Fruit fly (Drosophila melanogaster) whole organism, embryonic: ENCODE measurements around the gene Fibp.

Experiments used
- ATbp ChIP-seq: fragments of 200-800 bp; sonication (Bioruptor generic); optimal IDR thresholded peaks from 2 replicates; lab custom pipeline; 2017; ENCODE audit warnings: missing biosample characterization, mild to moderate bottlenecking, missing genetic modification characterization, missing genetic modification reagents
- Ada2b ChIP-seq: fragments of 200-800 bp; sonication (Bioruptor generic); IDR thresholded peaks from 2 replicates; pipeline ENCODE4 v1.3.6; 2022; ENCODE audit warnings: missing biosample characterization, missing genetic modification characterization
- CG11247 ChIP-seq: fragments of 200-800 bp; sonication (Bioruptor generic); IDR thresholded peaks from 2 replicates; pipeline ENCODE4 v1.3.6; 2022; ENCODE audit warnings: missing biosample characterization, missing genetic modification characterization
- CG12236 ChIP-seq: fragments of 200-800 bp; sonication (Bioruptor generic); optimal IDR thresholded peaks from 2 replicates; lab custom pipeline; 2016; ENCODE audit warnings: missing biosample characterization, missing genetic modification characterization
- CG13424 ChIP-seq: fragments of 200-800 bp; sonication (Bioruptor generic); optimal IDR thresholded peaks from 2 replicates; lab custom pipeline; 2019; ENCODE audit warnings: missing biosample characterization, mild to moderate bottlenecking, missing genetic modification characterization, moderate library complexity
- CG14050 ChIP-seq: fragments of 200-800 bp; sonication (Bioruptor generic); IDR thresholded peaks from 3 replicates; pipeline ENCODE4 v1.3.6; 2022; ENCODE audit warnings: missing biosample characterization, missing genetic modification characterization
- CG1603 ChIP-seq: fragments of 200-800 bp; sonication (Bioruptor generic); optimal IDR thresholded peaks from 2 replicates; lab custom pipeline; 2019; ENCODE audit warnings: missing biosample characterization, mild to moderate bottlenecking, missing genetic modification characterization, moderate library complexity
- CG1647 ChIP-seq: fragments of 200-800 bp; sonication (Bioruptor generic); optimal IDR thresholded peaks from 3 replicates; lab custom pipeline; 2016; ENCODE audit warnings: missing biosample characterization, missing genetic modification characterization
- CG17802 ChIP-seq: fragments of 200-800 bp; sonication (Bioruptor generic); optimal IDR thresholded peaks from 2 replicates; lab custom pipeline; 2018; ENCODE audit warnings: missing biosample characterization, mild to moderate bottlenecking, missing genetic modification characterization, moderate library complexity
- CG17829 ChIP-seq: fragments of 200-800 bp; optimal IDR thresholded peaks from 2 replicates; lab custom pipeline; 2019; ENCODE audit warnings: missing biosample characterization, mild to moderate bottlenecking, missing genetic modification characterization, moderate library complexity
- CG30020 ChIP-seq: fragments of 200-800 bp; optimal IDR thresholded peaks from 2 replicates; lab custom pipeline; 2019; ENCODE audit warnings: missing biosample characterization, mild to moderate bottlenecking, missing genetic modification characterization, moderate library complexity
- CG31365 ChIP-seq: fragments of 200-800 bp; sonication (Bioruptor generic); optimal IDR thresholded peaks from 2 replicates; lab custom pipeline; 2018; ENCODE audit warnings: missing biosample characterization, mild to moderate bottlenecking, missing genetic modification characterization
- CG32767 ChIP-seq: fragments of 200-800 bp; sonication (Bioruptor generic); IDR thresholded peaks from 2 replicates; pipeline ENCODE4 v1.3.6; 2022; ENCODE audit warnings: missing biosample characterization, missing genetic modification characterization
- CG32772 ChIP-seq: fragments of 200-800 bp; sonication (Bioruptor generic); IDR thresholded peaks from 2 replicates; pipeline ENCODE4 v1.3.6; 2022; ENCODE audit warnings: missing biosample characterization, missing genetic modification characterization
- CG34376 ChIP-seq: fragments of 200-800 bp; sonication (Bioruptor generic); optimal IDR thresholded peaks from 2 replicates; lab custom pipeline; 2018; ENCODE audit warnings: missing biosample characterization, mild to moderate bottlenecking, missing genetic modification characterization
- CG43689 ChIP-seq: fragments of 200-800 bp; sonication (Bioruptor generic); IDR thresholded peaks from 2 replicates; pipeline ENCODE4 v1.3.6; 2022; ENCODE audit warnings: missing biosample characterization, missing genetic modification characterization
- CG4820 ChIP-seq: fragments of 200-800 bp; sonication (Bioruptor generic); optimal IDR thresholded peaks from 3 replicates; lab custom pipeline; 2016; ENCODE audit warnings: missing biosample characterization, missing genetic modification characterization
- CG5180 ChIP-seq: fragments of 200-800 bp; sonication (Bioruptor generic); optimal IDR thresholded peaks from 3 replicates; lab custom pipeline; 2017; ENCODE audit warnings: missing biosample characterization, missing genetic modification characterization, mild to moderate bottlenecking, moderate library complexity, missing genetic modification reagents
- CG5245 ChIP-seq: fragments of 200-800 bp; sonication (Bioruptor generic); optimal IDR thresholded peaks from 3 replicates; lab custom pipeline; 2016; ENCODE audit warnings: missing biosample characterization, missing genetic modification characterization
- CG6272 ChIP-seq: fragments of 200-800 bp; sonication (Bioruptor generic); IDR thresholded peaks from 2 replicates; pipeline ENCODE4 v1.3.6; 2022; ENCODE audit warnings: missing biosample characterization, missing genetic modification characterization
- CG9876 ChIP-seq: fragments of 200-800 bp; sonication (Bioruptor generic); optimal IDR thresholded peaks from 2 replicates; lab custom pipeline; 2016; ENCODE audit warnings: missing biosample characterization, missing genetic modification characterization
- CTCF ChIP-seq: fragments of 200-800 bp; sonication (Bioruptor generic); optimal IDR thresholded peaks from 2 replicates; lab custom pipeline; 2017; ENCODE audit warnings: missing biosample characterization, mild to moderate bottlenecking, missing genetic modification characterization, moderate library complexity
- CrebB ChIP-seq: fragments of 200-800 bp; sonication (Bioruptor generic); optimal IDR thresholded peaks from 3 replicates; lab custom pipeline; 2018; ENCODE audit warnings: missing biosample characterization, mild to moderate bottlenecking, missing genetic modification characterization
- D19B ChIP-seq: fragments of 200-800 bp; sonication (Bioruptor generic); optimal IDR thresholded peaks from 2 replicates; lab custom pipeline; 2017; ENCODE audit warnings: missing biosample characterization, mild to moderate bottlenecking, missing genetic modification characterization
- Dbx ChIP-seq: fragments of 200-800 bp; sonication (Bioruptor generic); IDR thresholded peaks from 3 replicates; pipeline ENCODE4 v1.3.6; 2022; ENCODE audit warnings: missing biosample characterization, missing genetic modification characterization
- Dref ChIP-seq: fragments of 200-800 bp; sonication (Bioruptor generic); IDR thresholded peaks from 2 replicates; pipeline ENCODE4 v1.3.6; 2022; ENCODE audit warnings: missing biosample characterization, missing genetic modification characterization
- HmgZ ChIP-seq: fragments of 200-800 bp; sonication (Bioruptor generic); optimal IDR thresholded peaks from 2 replicates; lab custom pipeline; 2018; ENCODE audit warnings: missing biosample characterization, mild to moderate bottlenecking, missing genetic modification characterization
- MBD-R2 ChIP-seq: fragments of 200-800 bp; sonication (Bioruptor generic); IDR thresholded peaks from 2 replicates; pipeline ENCODE4 v1.3.6; 2022; ENCODE audit warnings: missing biosample characterization, missing genetic modification characterization
- Myb ChIP-seq: fragments of 200-800 bp; sonication (Bioruptor generic); optimal IDR thresholded peaks from 2 replicates; lab custom pipeline; 2016; ENCODE audit warnings: missing biosample characterization, missing genetic modification characterization
- NK7.1 ChIP-seq: fragments of 200-800 bp; sonication (Bioruptor generic); optimal IDR thresholded peaks from 3 replicates; lab custom pipeline; 2016; ENCODE audit warnings: missing biosample characterization, missing genetic modification characterization
- Taf1 ChIP-seq: fragments of 200-800 bp; sonication (Bioruptor generic); IDR thresholded peaks from 2 replicates; pipeline ENCODE4 v1.3.6; 2022; ENCODE audit warnings: missing biosample characterization, missing genetic modification characterization
- Tbp ChIP-seq: fragments of >200 bp; optimal IDR thresholded peaks from 2 replicates; lab custom pipeline; 2018; ENCODE audit warnings: missing biosample characterization, missing genetic modification characterization
- bbx ChIP-seq: fragments of 200-800 bp; sonication (Bioruptor generic); IDR thresholded peaks from 2 replicates; pipeline ENCODE4 v1.3.6; 2022; ENCODE audit warnings: missing biosample characterization, missing genetic modification characterization; ENCODE audit not compliant: partially characterized antibody
- cad ChIP-seq: fragments of >200 bp; optimal IDR thresholded peaks from 2 replicates; lab custom pipeline; 2017; ENCODE audit warnings: missing biosample characterization, missing genetic modification characterization
- chif ChIP-seq, 2 experiments: fragments of 200-800 bp; sonication (Bioruptor generic); optimal IDR thresholded peaks; 3 replicates each; lab custom pipeline; 2016; ENCODE audit warnings: missing biosample characterization in 2 of 2, missing genetic modification characterization in 2 of 2
- dimm ChIP-seq: fragments of 200-800 bp; sonication (Bioruptor generic); IDR thresholded peaks from 2 replicates; pipeline ENCODE4 v1.3.6; 2022; ENCODE audit warnings: missing biosample characterization, missing genetic modification characterization
- fd102C ChIP-seq: fragments of 200-800 bp; sonication (Bioruptor generic); optimal IDR thresholded peaks from 2 replicates; lab custom pipeline; 2018; ENCODE audit warnings: missing biosample characterization, mild to moderate bottlenecking, missing genetic modification characterization, moderate library complexity
- fd64A ChIP-seq: fragments of 200-800 bp; sonication (Bioruptor generic); optimal IDR thresholded peaks from 3 replicates; lab custom pipeline; 2018; ENCODE audit warnings: missing biosample characterization, mild to moderate bottlenecking, missing genetic modification characterization
- insv ChIP-seq, 2 experiments: fragments of 200-800 bp; sonication (Bioruptor generic); optimal IDR thresholded peaks; 3 replicates each; lab custom pipeline; 2016 to 2018; ENCODE audit warnings: missing biosample characterization in 2 of 2, missing genetic modification characterization in 2 of 2
- lbe ChIP-seq: fragments of 200-800 bp; sonication (Bioruptor generic); optimal IDR thresholded peaks from 2 replicates; lab custom pipeline; 2016; ENCODE audit warnings: missing biosample characterization, mild to moderate bottlenecking, missing genetic modification characterization
- nom ChIP-seq: fragments of 200-800 bp; sonication (Bioruptor generic); optimal IDR thresholded peaks from 2 replicates; lab custom pipeline; 2017; ENCODE audit warnings: missing biosample characterization, missing genetic modification characterization, mild to moderate bottlenecking, moderate library complexity, missing genetic modification reagents
- pho ChIP-seq: fragments of 200-800 bp; sonication (Bioruptor generic); optimal IDR thresholded peaks from 2 replicates; lab custom pipeline; 2016; ENCODE audit warnings: missing biosample characterization, missing genetic modification characterization
- prd ChIP-seq, 3 experiments: fragments of >200 bp in 2 of 3; fragments of 200-800 bp in 1 of 3; sonication (Bioruptor generic) in 1 of 3; optimal IDR thresholded peaks in 2 of 3; IDR thresholded peaks in 1 of 3; 2 replicates in 2 of 3; 3 replicates in 1 of 3; pipeline versions ENCODE4 v1.3.6 to Lab custom; 2017 to 2022; ENCODE audit warnings: missing biosample characterization in 1 of 3, missing genetic modification characterization in 1 of 3
- ranshi ChIP-seq: fragments of 200-800 bp; sonication (Bioruptor generic); IDR thresholded peaks from 2 replicates; pipeline ENCODE4 v1.3.6; 2022; ENCODE audit warnings: missing biosample characterization, missing genetic modification characterization
- sc ChIP-seq, 3 experiments: fragments of >200 bp in 2 of 3; fragments of 200-800 bp in 1 of 3; sonication (Bioruptor generic) in 1 of 3; optimal IDR thresholded peaks; 2 replicates in 2 of 3; 3 replicates in 1 of 3; lab custom pipeline; 2017; ENCODE audit warnings: mild to moderate bottlenecking in 1 of 3, missing biosample characterization in 1 of 3, missing genetic modification characterization in 1 of 3, missing genetic modification reagents in 1 of 3
- sd ChIP-seq: fragments of 200-800 bp; sonication (Bioruptor generic); optimal IDR thresholded peaks from 3 replicates; lab custom pipeline; 2018; ENCODE audit warnings: missing biosample characterization, mild to moderate bottlenecking, missing genetic modification characterization, moderate library complexity
- slou ChIP-seq: fragments of 200-800 bp; sonication (Bioruptor generic); optimal IDR thresholded peaks from 3 replicates; lab custom pipeline; 2016; ENCODE audit warnings: missing biosample characterization, missing genetic modification characterization
- stwl ChIP-seq: fragments of 200-800 bp; sonication (Bioruptor generic); optimal IDR thresholded peaks from 3 replicates; lab custom pipeline; 2018; ENCODE audit warnings: missing biosample characterization, mild to moderate bottlenecking, missing genetic modification characterization, moderate library complexity
- tap ChIP-seq: fragments of 200-800 bp; optimal IDR thresholded peaks from 3 replicates; lab custom pipeline; 2019; ENCODE audit warnings: missing biosample characterization, mild to moderate bottlenecking, missing genetic modification characterization, moderate library complexity
- tgo ChIP-seq: fragments of 200-800 bp; sonication (Bioruptor generic); IDR thresholded peaks from 3 replicates; pipeline ENCODE4 v1.3.6; 2022; ENCODE audit warnings: missing biosample characterization, missing genetic modification characterization
- z ChIP-seq: fragments of 200-800 bp; sonication (Bioruptor generic); IDR thresholded peaks from 3 replicates; pipeline ENCODE4 v1.3.6; 2022; ENCODE audit warnings: missing biosample characterization, missing genetic modification characterization
- zen2 ChIP-seq: fragments of 200-800 bp; sonication (Bioruptor generic); IDR thresholded peaks from 3 replicates; pipeline ENCODE4 v1.3.6; 2022; ENCODE audit warnings: missing biosample characterization, missing genetic modification characterization; ENCODE audit not compliant: partially characterized antibody

Fibp gene

dm6 chr3L:19801105-19801504 is 16.7 kb downstream of the Fibp start, which contains the start of gene CG14102 (continued):
- TF ChIP-seq CG17829 (tag; lab: Kevin White, UChicago), result no peak
- TF ChIP-seq Taf1, result no peak
- TF ChIP-seq CG17802 (tag; lab: Kevin White, UChicago), result no peak
- TF ChIP-seq Tbp (GFP tag; lab: Kevin White, UChicago), result no peak
- TF ChIP-seq nom (GFP tag; lab: Kevin White, UChicago), result no peak
- no peak for TF ChIP-seq CG13424 (tag; lab: Kevin White, UChicago)
- TF ChIP-seq CG1647 (GFP tag; lab: Kevin White, UChicago), result no peak
- TF ChIP-seq Ada2b, result no peak
- TF ChIP-seq CG43689 (GFP tag; lab: Robert Waterston, UW), result no peak
- TF ChIP-seq MBD-R2, result peak; percentile 66
- no peak for TF ChIP-seq CrebB (tag; lab: Kevin White, UChicago)
- no peak for TF ChIP-seq CG11247
- no peak for TF ChIP-seq HmgZ
- peak; percentile 41; the same call in 1 of the 3 replicates for TF ChIP-seq zen2 (GFP tag; lab: Robert Waterston, UW)
- TF ChIP-seq CG4820, result no peak
- TF ChIP-seq pho, result no peak
- no peak for TF ChIP-seq Myb (GFP tag; lab: Kevin White, UChicago)
- no peak for TF ChIP-seq cad
- peak; percentile 27; the same call in 1 of the 2 replicates for TF ChIP-seq bbx
- no peak for TF ChIP-seq D19B (GFP tag; lab: Kevin White, UChicago)
- peak; percentile 56 for TF ChIP-seq Dref
- no peak for TF ChIP-seq CTCF (GFP tag; lab: Kevin White, UChicago)
- no peak for TF ChIP-seq insv (GFP tag; optimal IDR thresholded peaks at IDR 0.05; lab: Kevin White, UChicago)
- TF ChIP-seq sc (optimal IDR thresholded peaks at IDR 0.05; lab: Kevin White, UChicago), result no peak
- TF ChIP-seq sc (GFP tag; optimal IDR thresholded peaks at IDR 0.05; lab: Kevin White, UChicago), result no peak
- no peak for TF ChIP-seq CG32767
- TF ChIP-seq fd64A (GFP tag; lab: Kevin White, UChicago), result no peak
- no peak for TF ChIP-seq CG14050
- TF ChIP-seq ranshi, result no peak
- TF ChIP-seq CG34376 (GFP tag; lab: Kevin White, UChicago), result no peak
- no peak for TF ChIP-seq Dbx (GFP tag; lab: Robert Waterston, UW)
- TF ChIP-seq CG32772 (GFP tag; lab: Robert Waterston, UW), result no peak
- no peak for TF ChIP-seq chif (GFP tag; optimal IDR thresholded peaks at IDR 0.05; lab: Kevin White, UChicago)
- no peak for TF ChIP-seq sd (tag; lab: Kevin White, UChicago)
- no peak for TF ChIP-seq CG31365 (tag; lab: Kevin White, UChicago)
- peak; percentile 6 for TF ChIP-seq stwl
- TF ChIP-seq CG9876 (GFP tag; lab: Kevin White, UChicago), result no peak
- TF ChIP-seq tap (tag; lab: Kevin White, UChicago), result no peak
- no peak for TF ChIP-seq tgo (GFP tag; lab: Robert Waterston, UW)
- TF ChIP-seq CG1603 (tag; lab: Kevin White, UChicago), result no peak
- no peak for TF ChIP-seq prd (optimal IDR thresholded peaks at IDR 0.05; lab: Kevin White, UChicago)
- no peak for TF ChIP-seq prd (GFP tag; IDR thresholded peaks at IDR 0.05; lab: Robert Waterston, UW)
- TF ChIP-seq dimm, result no peak
- TF ChIP-seq CG6272 (GFP tag; lab: Robert Waterston, UW), result no peak
- no peak for TF ChIP-seq CG12236 (GFP tag; lab: Kevin White, UChicago)
- TF ChIP-seq CG5245 (GFP tag; lab: Kevin White, UChicago), result no peak
- peak; percentile 27 for TF ChIP-seq lbe (GFP tag; lab: Kevin White, UChicago)
- TF ChIP-seq z (GFP tag; lab: Robert Waterston, UW), result no peak
- no peak for TF ChIP-seq CG5180 (GFP tag; lab: Kevin White, UChicago)
- TF ChIP-seq ATbp (GFP tag; lab: Kevin White, UChicago), result no peak
- TF ChIP-seq NK7.1 (GFP tag; lab: Kevin White, UChicago), result no peak
- no peak for TF ChIP-seq fd102C (GFP tag; lab: Kevin White, UChicago)
- TF ChIP-seq slou, result no peak
- TF ChIP-seq CG30020, result no peak
